Fruit fly (Drosophila melanogaster) whole organism, embryonic: ENCODE data around the gene CG31347.
A peak's percentile ranks its signal among the peaks of the same experiment; 100 is the strongest.

Source experiments
- Aef1 ChIP-seq: fragments of 200-800 bp; sonication (Bioruptor generic); IDR thresholded peaks from 3 replicates; pipeline ENCODE4 v1.3.6; 2022; ENCODE audit warnings: missing biosample characterization, missing genetic modification characterization
- C15 ChIP-seq: fragments of 200-800 bp; sonication (Bioruptor generic); IDR thresholded peaks from 3 replicates; pipeline ENCODE4 v1.3.6; 2022; ENCODE audit warnings: missing biosample characterization, missing genetic modification characterization
- CG10462 ChIP-seq: fragments of 200-800 bp; sonication (Bioruptor generic); optimal IDR thresholded peaks from 2 replicates; lab custom pipeline; 2016; ENCODE audit warnings: missing biosample characterization, missing genetic modification characterization
- CG17361 ChIP-seq: fragments of 200-800 bp; sonication (Bioruptor generic); IDR thresholded peaks from 3 replicates; pipeline ENCODE4 v1.3.6; 2022; ENCODE audit warnings: missing biosample characterization, missing genetic modification characterization
- CG32772 ChIP-seq: fragments of 200-800 bp; sonication (Bioruptor generic); IDR thresholded peaks from 2 replicates; pipeline ENCODE4 v1.3.6; 2022; ENCODE audit warnings: missing biosample characterization, missing genetic modification characterization
- Hr3 ChIP-seq: fragments of 200-800 bp; sonication (Bioruptor generic); optimal IDR thresholded peaks from 3 replicates; lab custom pipeline; 2016; ENCODE audit warnings: missing biosample characterization, missing genetic modification characterization
- Ravus ChIP-seq: fragments of 200-800 bp; sonication (Bioruptor generic); IDR thresholded peaks from 2 replicates; pipeline ENCODE4 v1.3.6; 2022; ENCODE audit warnings: missing biosample characterization, missing genetic modification characterization
- ap ChIP-seq: fragments of 200-800 bp; sonication (Bioruptor generic); IDR thresholded peaks from 2 replicates; pipeline ENCODE4 v1.3.6; 2022; ENCODE audit warnings: missing biosample characterization, missing genetic modification characterization
- bab2 ChIP-seq: fragments of 200-800 bp; sonication (Bioruptor generic); optimal IDR thresholded peaks from 2 replicates; lab custom pipeline; 2016; ENCODE audit warnings: missing biosample characterization, missing genetic modification characterization
- crc ChIP-seq: fragments of 200-800 bp; sonication (Bioruptor generic); optimal IDR thresholded peaks from 2 replicates; lab custom pipeline; 2016; ENCODE audit warnings: missing biosample characterization, missing genetic modification characterization
- gsb ChIP-seq: fragments of 200-800 bp; sonication (Bioruptor generic); IDR thresholded peaks from 2 replicates; pipeline ENCODE4 v1.3.6; 2022; ENCODE audit warnings: missing biosample characterization, missing genetic modification characterization
- inv ChIP-seq: fragments of 200-800 bp; sonication (Bioruptor generic); IDR thresholded peaks from 2 replicates; pipeline ENCODE4 v1.3.6; 2022; ENCODE audit warnings: missing biosample characterization, missing genetic modification characterization; ENCODE audit not compliant: partially characterized antibody
- repo ChIP-seq: fragments of 200-800 bp; sonication (Bioruptor generic); optimal IDR thresholded peaks from 2 replicates; lab custom pipeline; 2016; ENCODE audit warnings: missing biosample characterization, missing genetic modification characterization
- tin ChIP-seq: fragments of 200-800 bp; sonication (Bioruptor generic); optimal IDR thresholded peaks from 3 replicates; lab custom pipeline; 2016; ENCODE audit warnings: missing biosample characterization, missing genetic modification characterization

dm6 chr3R:12717588-12718535 lies 25.5 kb upstream of the CG31347 start:
- TF ChIP-seq repo (GFP tag; lab: Kevin White, UChicago) (no peak), tin (peak; percentile 40), C15 (GFP tag; lab: Robert Waterston, UW) (no peak), CG17361 (no peak; the same call in 1 of the 3 replicates), Ravus (GFP tag; lab: Robert Waterston, UW) (peak; percentile 21), gsb (GFP tag; lab: Robert Waterston, UW) (no peak), bab2 (peak; percentile 44), crc (GFP tag; lab: Kevin White, UChicago) (peak; percentile 19), inv (GFP tag; lab: Robert Waterston, UW) (no peak), Aef1 (peak; percentile 49; the same call in 2 of the 3 replicates), CG32772 (GFP tag; lab: Robert Waterston, UW) (peak; percentile 45; the same call in 1 of the 2 replicates), CG10462 (no peak), Hr3 (peak; percentile 28), ap (GFP tag; lab: Robert Waterston, UW) (0 out of 2 replicates have a peak, but pooled peaks have one; percentile 23)
